Fruit fly (Drosophila melanogaster) whole organism, pupa: ENCODE measurements around the gene Col4a1.

Source experiments
- CG12605 ChIP-seq: fragments of 200-800 bp; sonication (Bioruptor generic); IDR thresholded peaks from 2 replicates; pipeline ENCODE4 v1.3.6; 2022; ENCODE audit warnings: missing biosample characterization, missing genetic modification characterization
- CG14655 ChIP-seq: fragments of 200-800 bp; sonication (Bioruptor generic); optimal IDR thresholded peaks from 3 replicates; lab custom pipeline; 2017; ENCODE audit warnings: mild to moderate bottlenecking, missing biosample characterization, missing genetic modification reagents, missing genetic modification characterization
- CG15710 ChIP-seq: fragments of 200-800 bp; sonication (Bioruptor generic); optimal IDR thresholded peaks from 2 replicates; lab custom pipeline; 2018; ENCODE audit warnings: missing biosample characterization, mild to moderate bottlenecking, missing genetic modification characterization, moderate library complexity
- CG17806 ChIP-seq: fragments of 200-800 bp; sonication (Bioruptor generic); optimal IDR thresholded peaks from 2 replicates; lab custom pipeline; 2018; ENCODE audit warnings: missing biosample characterization, mild to moderate bottlenecking, missing genetic modification characterization, moderate library complexity
- CG34367 ChIP-seq: fragments of 200-800 bp; sonication (Bioruptor generic); optimal IDR thresholded peaks from 2 replicates; lab custom pipeline; 2018; ENCODE audit warnings: missing biosample characterization, mild to moderate bottlenecking, missing genetic modification characterization
- CG8301 ChIP-seq: fragments of 200-800 bp; sonication (Bioruptor generic); optimal IDR thresholded peaks from 2 replicates; lab custom pipeline; 2018; ENCODE audit warnings: missing biosample characterization, mild to moderate bottlenecking, missing genetic modification characterization
- EcR ChIP-seq: fragments of 200-800 bp; sonication (Bioruptor generic); optimal IDR thresholded peaks from 3 replicates; lab custom pipeline; 2019; ENCODE audit warnings: missing biosample characterization, missing genetic modification characterization, mild to moderate bottlenecking, moderate library complexity, missing genetic modification reagents
- Pif1B ChIP-seq: fragments of 200-800 bp; sonication (Bioruptor generic); optimal IDR thresholded peaks from 3 replicates; lab custom pipeline; 2016; ENCODE audit warnings: missing biosample characterization, missing genetic modification characterization
- rn ChIP-seq: fragments of 200-800 bp; sonication (Bioruptor generic); IDR thresholded peaks from 2 replicates; pipeline ENCODE4 v1.3.6; 2022; ENCODE audit warnings: missing biosample characterization, missing genetic modification characterization

DNA sequence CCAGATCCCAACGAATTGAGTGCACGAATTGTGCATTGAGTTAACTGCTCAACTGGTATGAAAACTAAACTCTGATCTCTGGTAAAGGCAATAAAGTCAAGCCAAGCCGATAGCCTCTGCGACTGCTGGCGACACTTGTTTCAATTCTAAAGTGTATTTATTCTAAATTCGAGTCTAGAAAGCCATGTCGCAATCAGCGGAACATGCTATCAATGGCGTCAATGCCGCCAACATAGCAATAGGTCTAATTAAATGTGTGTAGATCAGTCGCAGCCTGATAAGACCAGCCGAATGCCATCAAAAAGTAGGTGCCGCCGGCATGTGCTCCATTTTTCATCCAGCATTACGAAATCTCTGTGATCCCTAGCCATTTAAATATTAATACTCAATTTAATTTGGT is 3.9 kb upstream of the Col4a1 start:
- TF ChIP-seq EcR (GFP tag; lab: Kevin White, UChicago) (no peak), CG12605 (no peak), CG14655 (GFP tag; lab: Kevin White, UChicago) (no peak), rn (GFP tag; lab: Robert Waterston, UW) (no peak), CG15710 (tag; lab: Kevin White, UChicago) (no peak), CG34367 (tag; lab: Kevin White, UChicago) (no peak), Pif1B (no peak), CG8301 (no peak), CG17806 (no peak)
